Fruit fly (Drosophila melanogaster) whole organism, embryonic: ENCODE measurements around the gene CG32984.
A peak's percentile ranks its signal among the peaks of the same experiment; 100 is the strongest.

Experiments
- Ada2b ChIP-seq: fragments of 200-800 bp; sonication (Bioruptor generic); IDR thresholded peaks from 2 replicates; pipeline ENCODE4 v1.3.6; 2022; ENCODE audit warnings: missing biosample characterization, missing genetic modification characterization
- Atf6 ChIP-seq: fragments of 200-800 bp; sonication (Bioruptor generic); IDR thresholded peaks from 2 replicates; pipeline ENCODE4 v1.3.6; 2022; ENCODE audit warnings: missing biosample characterization, missing genetic modification characterization
- CG10267 ChIP-seq: fragments of 200-800 bp; sonication (Bioruptor generic); optimal IDR thresholded peaks from 2 replicates; lab custom pipeline; 2018; ENCODE audit warnings: missing biosample characterization, mild to moderate bottlenecking, missing genetic modification characterization, moderate library complexity
- CG10979 ChIP-seq: fragments of 200-800 bp; sonication (Bioruptor generic); optimal IDR thresholded peaks from 2 replicates; lab custom pipeline; 2018; ENCODE audit warnings: missing biosample characterization, mild to moderate bottlenecking, missing genetic modification characterization, moderate library complexity
- CG12659 ChIP-seq: fragments of 200-800 bp; sonication (Bioruptor generic); optimal IDR thresholded peaks from 3 replicates; lab custom pipeline; 2017; ENCODE audit warnings: mild to moderate bottlenecking, missing biosample characterization, missing genetic modification reagents, missing genetic modification characterization
- CG13296 ChIP-seq: fragments of 200-800 bp; sonication (Bioruptor generic); optimal IDR thresholded peaks from 3 replicates; lab custom pipeline; 2018; ENCODE audit warnings: missing biosample characterization, mild to moderate bottlenecking, missing genetic modification characterization
- CG14710 ChIP-seq: fragments of 200-800 bp; sonication (Bioruptor generic); optimal IDR thresholded peaks from 3 replicates; lab custom pipeline; 2019; ENCODE audit warnings: missing biosample characterization, mild to moderate bottlenecking, missing genetic modification characterization, moderate library complexity
- CG15269 ChIP-seq: fragments of 200-800 bp; sonication (Bioruptor generic); optimal IDR thresholded peaks from 2 replicates; lab custom pipeline; 2018; ENCODE audit warnings: missing biosample characterization, mild to moderate bottlenecking, missing genetic modification characterization, moderate library complexity
- CG15479 ChIP-seq: fragments of 200-800 bp; sonication (Bioruptor generic); optimal IDR thresholded peaks from 3 replicates; lab custom pipeline; 2019; ENCODE audit warnings: missing biosample characterization, mild to moderate bottlenecking, missing genetic modification characterization, moderate library complexity
- CG17829 ChIP-seq: fragments of 200-800 bp; optimal IDR thresholded peaks from 2 replicates; lab custom pipeline; 2019; ENCODE audit warnings: missing biosample characterization, mild to moderate bottlenecking, missing genetic modification characterization, moderate library complexity
- CG1792 ChIP-seq: fragments of 200-800 bp; sonication (Bioruptor generic); optimal IDR thresholded peaks from 2 replicates; lab custom pipeline; 2016; ENCODE audit warnings: missing biosample characterization, missing genetic modification characterization
- CG18599 ChIP-seq: fragments of 200-800 bp; sonication (Bioruptor generic); optimal IDR thresholded peaks from 3 replicates; lab custom pipeline; 2017; ENCODE audit warnings: missing biosample characterization, missing genetic modification characterization, mild to moderate bottlenecking, moderate library complexity, missing genetic modification reagents
- CG2116 ChIP-seq: fragments of 200-800 bp; sonication (Bioruptor generic); optimal IDR thresholded peaks from 3 replicates; lab custom pipeline; 2018; ENCODE audit warnings: missing biosample characterization, mild to moderate bottlenecking, missing genetic modification characterization
- CG2199 ChIP-seq: fragments of 200-800 bp; sonication (Bioruptor generic); IDR thresholded peaks from 3 replicates; pipeline ENCODE4 v1.3.6; 2022; ENCODE audit warnings: missing biosample characterization, missing genetic modification characterization
- CG2712 ChIP-seq: fragments of 200-800 bp; optimal IDR thresholded peaks from 3 replicates; lab custom pipeline; 2019; ENCODE audit warnings: missing biosample characterization, mild to moderate bottlenecking, missing genetic modification characterization, moderate library complexity
- CG31388 ChIP-seq: fragments of 200-800 bp; sonication (Bioruptor generic); optimal IDR thresholded peaks from 2 replicates; lab custom pipeline; 2016; ENCODE audit warnings: missing biosample characterization, missing genetic modification characterization
- CG3281 ChIP-seq: fragments of 200-800 bp; sonication (Bioruptor generic); optimal IDR thresholded peaks from 3 replicates; lab custom pipeline; 2017; ENCODE audit warnings: missing biosample characterization, mild to moderate bottlenecking, missing genetic modification characterization
- CG5180 ChIP-seq: fragments of 200-800 bp; sonication (Bioruptor generic); optimal IDR thresholded peaks from 3 replicates; lab custom pipeline; 2017; ENCODE audit warnings: missing biosample characterization, missing genetic modification characterization, mild to moderate bottlenecking, moderate library complexity, missing genetic modification reagents
- CG6765 ChIP-seq: fragments of 200-800 bp; sonication (Bioruptor generic); optimal IDR thresholded peaks from 3 replicates; lab custom pipeline; 2017; ENCODE audit warnings: missing biosample characterization, mild to moderate bottlenecking, missing genetic modification characterization
- CG7928 ChIP-seq: fragments of 200-800 bp; sonication (Bioruptor generic); optimal IDR thresholded peaks from 2 replicates; lab custom pipeline; 2017; ENCODE audit warnings: missing biosample characterization, mild to moderate bottlenecking, missing genetic modification characterization
- D19A ChIP-seq: fragments of 200-800 bp; optimal IDR thresholded peaks from 3 replicates; lab custom pipeline; 2019; ENCODE audit warnings: missing biosample characterization, mild to moderate bottlenecking, missing genetic modification characterization, moderate library complexity
- E2f2 ChIP-seq: fragments of 200-800 bp; sonication (Bioruptor generic); IDR thresholded peaks from 2 replicates; pipeline ENCODE4 v1.3.6; 2022; ENCODE audit warnings: missing biosample characterization, missing genetic modification characterization
- Elba2 ChIP-seq: fragments of 200-800 bp; sonication (Bioruptor generic); optimal IDR thresholded peaks from 3 replicates; lab custom pipeline; 2016; ENCODE audit warnings: missing biosample characterization, missing genetic modification characterization
- HLH4C ChIP-seq: fragments of 200-800 bp; sonication (Bioruptor generic); IDR thresholded peaks from 3 replicates; pipeline ENCODE4 v1.3.6; 2022; ENCODE audit warnings: missing biosample characterization, missing genetic modification characterization; ENCODE audit not compliant: partially characterized antibody
- Hand ChIP-seq: fragments of 200-800 bp; sonication (Bioruptor generic); optimal IDR thresholded peaks from 2 replicates; lab custom pipeline; 2017; ENCODE audit warnings: mild to moderate bottlenecking, missing biosample characterization, missing genetic modification reagents, missing genetic modification characterization
- Hmr ChIP-seq: fragments of 200-800 bp; sonication (Bioruptor generic); optimal IDR thresholded peaks from 3 replicates; lab custom pipeline; 2017; ENCODE audit warnings: mild to moderate bottlenecking, missing biosample characterization, missing genetic modification reagents, missing genetic modification characterization
- Hr78 ChIP-seq, 2 experiments: fragments of 200-800 bp in 1 of 2; fragments of >200 bp in 1 of 2; sonication (Bioruptor generic) in 1 of 2; optimal IDR thresholded peaks; 2 replicates each; lab custom pipeline; 2017 to 2019; ENCODE audit warnings: missing biosample characterization in 2 of 2, missing genetic modification characterization in 2 of 2, mild to moderate bottlenecking in 1 of 2, moderate library complexity in 1 of 2
- Meics ChIP-seq: fragments of 200-800 bp; sonication (Bioruptor generic); optimal IDR thresholded peaks from 2 replicates; lab custom pipeline; 2017; ENCODE audit warnings: missing biosample characterization, mild to moderate bottlenecking, missing genetic modification characterization
- Mes4 ChIP-seq: fragments of 200-800 bp; sonication (Bioruptor generic); optimal IDR thresholded peaks from 2 replicates; lab custom pipeline; 2016; ENCODE audit warnings: missing biosample characterization, missing genetic modification characterization
- Mrtf ChIP-seq: fragments of 200-800 bp; sonication (Bioruptor generic); IDR thresholded peaks from 3 replicates; pipeline ENCODE4 v1.3.6; 2022; ENCODE audit warnings: missing biosample characterization, missing genetic modification characterization
- Nf-YC ChIP-seq: fragments of 200-800 bp; optimal IDR thresholded peaks from 3 replicates; lab custom pipeline; 2019; ENCODE audit warnings: missing biosample characterization, mild to moderate bottlenecking, missing genetic modification characterization, moderate library complexity
- Opbp ChIP-seq: fragments of 200-800 bp; sonication (Bioruptor generic); IDR thresholded peaks from 3 replicates; pipeline ENCODE4 v1.3.6; 2022; ENCODE audit warnings: missing biosample characterization, missing genetic modification characterization; ENCODE audit not compliant: partially characterized antibody
- Pdp1 ChIP-seq, 2 experiments: fragments of 200-800 bp; sonication (Bioruptor generic); optimal IDR thresholded peaks; 3 replicates each; lab custom pipeline; 2016; ENCODE audit warnings: missing biosample characterization in 2 of 2, missing genetic modification characterization in 2 of 2, mild to moderate bottlenecking in 1 of 2, moderate library complexity in 1 of 2
- ac ChIP-seq: fragments of 200-800 bp; sonication (Bioruptor generic); optimal IDR thresholded peaks from 3 replicates; lab custom pipeline; 2017; ENCODE audit warnings: missing biosample characterization, mild to moderate bottlenecking, missing genetic modification characterization
- ato ChIP-seq: fragments of 200-800 bp; sonication (Bioruptor generic); IDR thresholded peaks from 2 replicates; pipeline ENCODE4 v1.3.6; 2022; ENCODE audit warnings: missing biosample characterization, missing genetic modification characterization; ENCODE audit not compliant: partially characterized antibody
- bcd ChIP-seq: fragments of 200-800 bp; sonication (Bioruptor generic); optimal IDR thresholded peaks from 2 replicates; lab custom pipeline; 2017; ENCODE audit warnings: missing biosample characterization, mild to moderate bottlenecking, missing genetic modification characterization
- chinmo ChIP-seq: fragments of 200-800 bp; sonication (Bioruptor generic); IDR thresholded peaks from 4 replicates; pipeline ENCODE4 v1.3.6; 2022; ENCODE audit warnings: missing biosample characterization, missing genetic modification characterization; ENCODE audit not compliant: partially characterized antibody
- exex ChIP-seq: fragments of 200-800 bp; sonication (Bioruptor generic); optimal IDR thresholded peaks from 4 replicates; lab custom pipeline; 2018; ENCODE audit warnings: missing biosample characterization, mild to moderate bottlenecking, missing genetic modification characterization, moderate library complexity
- gem ChIP-seq: fragments of 200-800 bp; sonication (Bioruptor generic); optimal IDR thresholded peaks from 2 replicates; lab custom pipeline; 2019; ENCODE audit warnings: missing biosample characterization, mild to moderate bottlenecking, missing genetic modification characterization, moderate library complexity
- grn ChIP-seq: fragments of 200-800 bp; sonication (Bioruptor generic); optimal IDR thresholded peaks from 3 replicates; lab custom pipeline; 2017; ENCODE audit warnings: missing biosample characterization, missing genetic modification characterization
- gt ChIP-seq: fragments of 200-800 bp; sonication (Bioruptor generic); IDR thresholded peaks from 2 replicates; pipeline ENCODE4 v1.3.6; 2022; ENCODE audit warnings: missing biosample characterization, missing genetic modification characterization
- lilli ChIP-seq: fragments of 200-800 bp; sonication (Bioruptor generic); optimal IDR thresholded peaks from 3 replicates; lab custom pipeline; 2016; ENCODE audit warnings: missing biosample characterization, missing genetic modification characterization
- nerfin-2 ChIP-seq: fragments of 200-800 bp; sonication (Bioruptor generic); IDR thresholded peaks from 2 replicates; pipeline ENCODE4 v1.3.6; 2022; ENCODE audit warnings: missing biosample characterization, missing genetic modification characterization; ENCODE audit not compliant: partially characterized antibody
- onecut ChIP-seq: fragments of 200-800 bp; sonication (Bioruptor generic); IDR thresholded peaks from 2 replicates; pipeline ENCODE4 v1.3.6; 2022; ENCODE audit warnings: missing biosample characterization, missing genetic modification characterization
- ro ChIP-seq: fragments of 200-800 bp; sonication (Bioruptor generic); IDR thresholded peaks from 2 replicates; pipeline ENCODE4 v1.3.6; 2022; ENCODE audit warnings: missing biosample characterization, missing genetic modification characterization
- sug ChIP-seq: fragments of 200-800 bp; optimal IDR thresholded peaks from 2 replicates; lab custom pipeline; 2019; ENCODE audit warnings: missing biosample characterization, mild to moderate bottlenecking, missing genetic modification characterization, moderate library complexity
- tna ChIP-seq: fragments of 200-800 bp; sonication (Bioruptor generic); IDR thresholded peaks from 2 replicates; pipeline ENCODE4 v1.3.6; 2022; ENCODE audit warnings: missing biosample characterization, missing genetic modification characterization; ENCODE audit not compliant: partially characterized antibody
- trh ChIP-seq: fragments of 200-800 bp; sonication (Bioruptor generic); optimal IDR thresholded peaks from 2 replicates; lab custom pipeline; 2016; ENCODE audit warnings: missing biosample characterization, missing genetic modification characterization
- ttk ChIP-seq: fragments of 200-800 bp; sonication (Bioruptor generic); IDR thresholded peaks from 2 replicates; pipeline ENCODE4 v2.1.2; 2022; ENCODE audit warnings: missing biosample characterization, missing genetic modification characterization
- vvl ChIP-seq: fragments of 200-800 bp; sonication (Bioruptor generic); IDR thresholded peaks from 2 replicates; pipeline ENCODE4 v1.3.6; 2022; ENCODE audit warnings: missing biosample characterization, missing genetic modification characterization
- wdn ChIP-seq: fragments of 200-800 bp; sonication (Bioruptor generic); IDR thresholded peaks from 2 replicates; pipeline ENCODE4 v1.3.6; 2022; ENCODE audit warnings: missing biosample characterization, missing genetic modification characterization

Gene CG32984

DNA sequence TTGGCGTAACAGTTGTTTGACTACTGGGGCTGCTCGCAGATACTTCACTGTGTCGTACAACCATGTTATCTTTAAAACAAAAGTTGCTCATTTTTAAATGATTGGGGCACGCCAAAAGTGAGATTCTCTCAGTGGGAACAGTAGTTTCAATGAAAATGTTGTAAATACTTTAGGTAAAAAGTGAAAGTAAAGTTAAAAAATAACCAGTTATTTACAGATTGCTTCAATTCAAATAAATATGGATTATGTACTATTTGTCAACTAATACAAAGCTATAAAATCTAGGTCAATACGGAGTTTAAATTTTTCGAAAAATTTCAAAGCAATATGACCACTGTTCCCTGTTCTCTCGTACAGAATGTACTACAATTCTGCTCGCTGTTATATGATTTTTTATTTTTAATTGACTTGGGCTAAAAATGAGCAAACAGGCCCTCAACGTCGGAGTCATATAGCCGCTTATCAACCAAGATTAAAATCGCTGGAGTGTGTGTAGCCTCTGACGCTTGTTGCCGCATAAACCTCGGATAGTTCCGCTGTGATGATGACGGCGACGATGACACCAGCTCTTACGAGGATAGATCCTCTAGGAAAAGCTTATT lies 22.9 kb upstream of the CG32984 start, which contains the start of gene Argl (continued):
- TF ChIP-seq Hmr (GFP tag; lab: Kevin White, UChicago) (no peak), CG5180 (GFP tag; lab: Kevin White, UChicago) (no peak), sug (peak; percentile 54), gem (tag; lab: Kevin White, UChicago) (peak; percentile 9), trh (GFP tag; lab: Kevin White, UChicago) (no peak), CG18599 (GFP tag; lab: Kevin White, UChicago) (peak; percentile 26), Elba2 (no peak), CG7928 (GFP tag; lab: Kevin White, UChicago) (no peak), CG6765 (GFP tag; lab: Kevin White, UChicago) (peak; percentile 12), Meics (GFP tag; lab: Kevin White, UChicago) (no peak), exex (tag; lab: Kevin White, UChicago) (peak; percentile 73), CG1792 (no peak), CG2199 (GFP tag; lab: Robert Waterston, UW) (no peak), gt (GFP tag; lab: Robert Waterston, UW) (no peak), CG31388 (GFP tag; lab: Kevin White, UChicago) (no peak), CG14710 (tag; lab: Kevin White, UChicago) (no peak), Mrtf (no peak), CG10267 (tag; lab: Kevin White, UChicago) (no peak), Atf6 (GFP tag; lab: Robert Waterston, UW) (no peak), ro (GFP tag; lab: Robert Waterston, UW) (no peak), ttk (GFP tag; lab: Robert Waterston, UW) (no peak), Mes4 (GFP tag; lab: Kevin White, UChicago) (no peak), Nf-YC (no peak), wdn (no peak), chinmo (GFP tag; lab: Robert Waterston, UW) (no peak), ato (no peak), Ada2b (GFP tag; lab: Robert Waterston, UW) (no peak), CG10979 (no peak), Pdp1 (GFP tag; optimal IDR thresholded peaks at IDR 0.05; lab: Kevin White, UChicago) (peak in 1 of 2 experiments; percentile 50), D19A (tag; lab: Kevin White, UChicago) (no peak), Hr78 (GFP tag; optimal IDR thresholded peaks at IDR 0.05; lab: Kevin White, UChicago) (no peak), nerfin-2 (no peak), CG15479 (GFP tag; lab: Kevin White, UChicago) (no peak), Hand (GFP tag; lab: Kevin White, UChicago) (peak; percentile 19), CG15269 (tag; lab: Kevin White, UChicago) (peak; percentile 17), CG3281 (peak; percentile 21), CG13296 (GFP tag; lab: Kevin White, UChicago) (peak; percentile 32), grn (GFP tag; lab: Kevin White, UChicago) (peak; percentile 42), ac (no peak)

DNA sequence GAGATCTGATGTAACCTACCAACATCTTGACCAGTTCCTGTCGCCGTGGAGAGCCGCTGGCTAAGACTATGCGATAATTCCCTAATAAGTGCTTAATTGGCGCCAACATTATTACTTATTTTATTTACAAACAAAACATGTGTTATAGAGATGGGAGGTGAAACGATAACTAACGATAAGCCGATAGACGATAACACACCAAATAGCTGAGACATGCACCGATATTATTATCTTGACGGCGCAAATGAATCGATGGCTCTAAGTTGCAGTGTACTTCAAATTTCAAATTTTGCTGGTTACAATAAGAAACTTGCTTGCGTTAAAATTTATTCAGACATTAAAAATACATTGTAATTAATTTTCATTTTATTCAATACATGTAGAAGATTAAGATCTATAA lies 21.6 kb upstream of the CG32984 start, which contains the start of gene CG9515:
Gene CG9515, minus strand, starts transcription at position 148 of the 400 bp plus-strand sequence.
- 0 out of 2 replicates have a peak, but pooled peaks have one; percentile 18 for TF ChIP-seq vvl (GFP tag; lab: Robert Waterston, UW)
- peak; percentile 98 for TF ChIP-seq HLH4C (GFP tag; lab: Robert Waterston, UW)
- TF ChIP-seq bcd (GFP tag; lab: Kevin White, UChicago): no peak
- TF ChIP-seq CG2116 (GFP tag; lab: Kevin White, UChicago): peak; percentile 81
- TF ChIP-seq CG10267 (tag; lab: Kevin White, UChicago): peak; percentile 22
- peak; percentile 86 for TF ChIP-seq Opbp (GFP tag; lab: Robert Waterston, UW)
- peak; percentile 26 for TF ChIP-seq CG2712 (tag; lab: Kevin White, UChicago)
- TF ChIP-seq tna (GFP tag; lab: Robert Waterston, UW): peak; percentile 90
- peak; percentile 71 for TF ChIP-seq CG12659 (GFP tag; lab: Kevin White, UChicago)
- TF ChIP-seq CG17829 (tag; lab: Kevin White, UChicago): peak; percentile 30
- TF ChIP-seq onecut: no peak
- TF ChIP-seq E2f2 (GFP tag; lab: Robert Waterston, UW): peak; percentile 92
- peak; percentile 32 for TF ChIP-seq lilli
